Fruit fly (Drosophila melanogaster) whole organism, embryonic: ENCODE results near the gene Sec10.

Experiments used
- Adf1 ChIP-seq: fragments of 200-800 bp; sonication (Bioruptor generic); IDR thresholded peaks from 2 replicates; pipeline ENCODE4 v1.3.6; 2022; ENCODE audit warnings: missing biosample characterization, missing genetic modification characterization
- Atf-2 ChIP-seq: fragments of 200-800 bp; sonication (Bioruptor generic); optimal IDR thresholded peaks from 2 replicates; lab custom pipeline; 2016; ENCODE audit warnings: missing biosample characterization, missing genetic modification characterization
- Awh ChIP-seq: fragments of 200-800 bp; sonication (Bioruptor generic); IDR thresholded peaks from 2 replicates; pipeline ENCODE4, ENCODE4 v1.3.6; 2022; ENCODE audit warnings: missing biosample characterization, missing genetic modification characterization
- CG11504 ChIP-seq: fragments of 200-800 bp; sonication (Bioruptor generic); optimal IDR thresholded peaks from 3 replicates; lab custom pipeline; 2019; ENCODE audit warnings: missing biosample characterization, mild to moderate bottlenecking, missing genetic modification characterization, moderate library complexity
- CG11696 ChIP-seq: fragments of 200-800 bp; sonication (Bioruptor generic); IDR thresholded peaks from 2 replicates; pipeline ENCODE4 v1.3.6; 2022; ENCODE audit warnings: missing biosample characterization, missing genetic modification characterization
- CG12104 ChIP-seq: fragments of 200-800 bp; sonication (Bioruptor generic); optimal IDR thresholded peaks from 3 replicates; lab custom pipeline; 2016; ENCODE audit warnings: missing biosample characterization, missing genetic modification characterization
- CG12299 ChIP-seq: fragments of 200-800 bp; sonication (Bioruptor generic); optimal IDR thresholded peaks from 2 replicates; lab custom pipeline; 2018; ENCODE audit warnings: missing biosample characterization, mild to moderate bottlenecking, missing genetic modification characterization
- CG13424 ChIP-seq: fragments of 200-800 bp; sonication (Bioruptor generic); optimal IDR thresholded peaks from 2 replicates; lab custom pipeline; 2019; ENCODE audit warnings: missing biosample characterization, mild to moderate bottlenecking, missing genetic modification characterization, moderate library complexity
- CG14667 ChIP-seq: fragments of 200-800 bp; sonication (Bioruptor generic); IDR thresholded peaks from 2 replicates; pipeline ENCODE4 v1.3.6; 2022; ENCODE audit warnings: missing biosample characterization, missing genetic modification characterization
- CG15073 ChIP-seq: fragments of 200-800 bp; sonication (Bioruptor generic); optimal IDR thresholded peaks from 2 replicates; lab custom pipeline; 2016; ENCODE audit warnings: missing biosample characterization, missing genetic modification characterization
- CG15269 ChIP-seq: fragments of 200-800 bp; sonication (Bioruptor generic); optimal IDR thresholded peaks from 2 replicates; lab custom pipeline; 2018; ENCODE audit warnings: missing biosample characterization, mild to moderate bottlenecking, missing genetic modification characterization, moderate library complexity
- CG31365 ChIP-seq: fragments of 200-800 bp; sonication (Bioruptor generic); optimal IDR thresholded peaks from 2 replicates; lab custom pipeline; 2018; ENCODE audit warnings: missing biosample characterization, mild to moderate bottlenecking, missing genetic modification characterization
- CG31388 ChIP-seq: fragments of 200-800 bp; sonication (Bioruptor generic); optimal IDR thresholded peaks from 2 replicates; lab custom pipeline; 2016; ENCODE audit warnings: missing biosample characterization, missing genetic modification characterization
- CG34224 ChIP-seq: fragments of 200-800 bp; sonication (Bioruptor generic); IDR thresholded peaks from 3 replicates; pipeline ENCODE4 v1.3.6; 2022; ENCODE audit warnings: missing biosample characterization, missing genetic modification characterization; ENCODE audit not compliant: partially characterized antibody
- CG4707 ChIP-seq: fragments of 200-800 bp; sonication (Bioruptor generic); optimal IDR thresholded peaks from 2 replicates; lab custom pipeline; 2018; ENCODE audit warnings: missing biosample characterization, mild to moderate bottlenecking, missing genetic modification characterization, moderate library complexity
- CG4854 ChIP-seq: fragments of 200-800 bp; sonication (Bioruptor generic); optimal IDR thresholded peaks from 2 replicates; lab custom pipeline; 2016; ENCODE audit warnings: missing biosample characterization, missing genetic modification characterization, inconsistent platforms
- CG5245 ChIP-seq: fragments of 200-800 bp; sonication (Bioruptor generic); optimal IDR thresholded peaks from 3 replicates; lab custom pipeline; 2016; ENCODE audit warnings: missing biosample characterization, missing genetic modification characterization
- CG8388 ChIP-seq: fragments of 200-800 bp; sonication (Bioruptor generic); optimal IDR thresholded peaks from 2 replicates; lab custom pipeline; 2019; ENCODE audit warnings: missing biosample characterization, mild to moderate bottlenecking, missing genetic modification characterization, moderate library complexity
- CG8924 ChIP-seq: fragments of 200-800 bp; optimal IDR thresholded peaks from 3 replicates; lab custom pipeline; 2019; ENCODE audit warnings: missing biosample characterization, mild to moderate bottlenecking, missing genetic modification characterization, moderate library complexity
- CoRest ChIP-seq: fragments of 200-800 bp; sonication (Bioruptor generic); optimal IDR thresholded peaks from 3 replicates; lab custom pipeline; 2018; ENCODE audit warnings: missing biosample characterization, mild to moderate bottlenecking, missing genetic modification characterization, moderate library complexity
- ERR ChIP-seq: fragments of 200-800 bp; sonication (Bioruptor generic); optimal IDR thresholded peaks from 2 replicates; lab custom pipeline; 2016; ENCODE audit warnings: missing biosample characterization, missing genetic modification characterization
- Fer3 ChIP-seq: fragments of 200-800 bp; sonication (Bioruptor generic); optimal IDR thresholded peaks from 2 replicates; lab custom pipeline; 2018; ENCODE audit warnings: missing biosample characterization, mild to moderate bottlenecking, missing genetic modification characterization, moderate library complexity
- Gsc ChIP-seq: fragments of 200-800 bp; sonication (Bioruptor generic); IDR thresholded peaks from 2 replicates; pipeline ENCODE4 v1.3.6; 2022; ENCODE audit warnings: missing biosample characterization, missing genetic modification characterization
- NC2β ChIP-seq: fragments of 200-800 bp; sonication (Bioruptor generic); optimal IDR thresholded peaks from 2 replicates; lab custom pipeline; 2016; ENCODE audit warnings: missing biosample characterization, missing genetic modification characterization
- NK7.1 ChIP-seq: fragments of 200-800 bp; sonication (Bioruptor generic); optimal IDR thresholded peaks from 3 replicates; lab custom pipeline; 2016; ENCODE audit warnings: missing biosample characterization, missing genetic modification characterization
- Neu2 ChIP-seq: fragments of 200-800 bp; sonication (Bioruptor generic); optimal IDR thresholded peaks from 3 replicates; lab custom pipeline; 2016; ENCODE audit warnings: missing biosample characterization, missing genetic modification characterization, borderline replicate concordance
- Ravus ChIP-seq: fragments of 200-800 bp; sonication (Bioruptor generic); IDR thresholded peaks from 2 replicates; pipeline ENCODE4 v1.3.6; 2022; ENCODE audit warnings: missing biosample characterization, missing genetic modification characterization
- Sry-δ ChIP-seq: fragments of 200-800 bp; sonication (Bioruptor generic); optimal IDR thresholded peaks from 2 replicates; lab custom pipeline; 2016; ENCODE audit warnings: missing biosample characterization, missing genetic modification characterization
- Stat92E ChIP-seq, 3 experiments: fragments of >200 bp in 2 of 3; fragments of 200-800 bp in 1 of 3; sonication (Bioruptor generic) in 1 of 3; optimal IDR thresholded peaks; 2 replicates each; lab custom pipeline; 2017 to 2019; ENCODE audit warnings: missing biosample characterization in 3 of 3, missing genetic modification characterization in 3 of 3, mild to moderate bottlenecking in 1 of 3, moderate library complexity in 1 of 3
- Trl ChIP-seq, 3 experiments: fragments of >200 bp in 2 of 3; fragments of 200-800 bp in 1 of 3; sonication (Bioruptor generic) in 1 of 3; optimal IDR thresholded peaks; 2 replicates in 1 of 3; 3 replicates in 2 of 3; lab custom pipeline; 2016 to 2017; ENCODE audit warnings: missing biosample characterization in 1 of 3, missing genetic modification characterization in 1 of 3
- Vsx1 ChIP-seq: fragments of 200-800 bp; sonication (Bioruptor generic); optimal IDR thresholded peaks from 2 replicates; lab custom pipeline; 2017; ENCODE audit warnings: missing biosample characterization, mild to moderate bottlenecking, missing genetic modification characterization, missing genetic modification reagents
- gce ChIP-seq: fragments of 200-800 bp; sonication (Bioruptor generic); IDR thresholded peaks from 3 replicates; pipeline ENCODE4 v1.3.6; 2022; ENCODE audit warnings: missing biosample characterization, missing genetic modification characterization
- grau ChIP-seq: fragments of 200-800 bp; optimal IDR thresholded peaks from 3 replicates; lab custom pipeline; 2019; ENCODE audit warnings: missing biosample characterization, mild to moderate bottlenecking, missing genetic modification characterization, moderate library complexity
- jumu ChIP-seq: fragments of 200-800 bp; sonication (Bioruptor generic); optimal IDR thresholded peaks from 3 replicates; lab custom pipeline; 2016; ENCODE audit warnings: missing biosample characterization, missing genetic modification characterization
- luna ChIP-seq: fragments of 200-800 bp; sonication (Bioruptor generic); optimal IDR thresholded peaks from 2 replicates; lab custom pipeline; 2016; ENCODE audit warnings: missing biosample characterization, missing genetic modification characterization
- odd ChIP-seq: fragments of 200-800 bp; sonication (Bioruptor generic); optimal IDR thresholded peaks from 2 replicates; lab custom pipeline; 2017; ENCODE audit warnings: missing biosample characterization, mild to moderate bottlenecking, missing genetic modification characterization
- pan ChIP-seq, 4 experiments: fragments of >200 bp in 3 of 4; fragments of 200-800 bp in 1 of 4; sonication (Bioruptor generic) in 1 of 4; optimal IDR thresholded peaks in 3 of 4; IDR thresholded peaks in 1 of 4; 2 replicates each; pipeline versions ENCODE4 v1.3.6 to Lab custom; 2017 to 2022; ENCODE audit warnings: missing biosample characterization in 2 of 4, missing genetic modification characterization in 2 of 4, mixed read lengths in 1 of 4
- pita ChIP-seq: fragments of 200-800 bp; sonication (Bioruptor generic); optimal IDR thresholded peaks from 2 replicates; lab custom pipeline; 2017; ENCODE audit warnings: missing biosample characterization, mild to moderate bottlenecking, missing genetic modification characterization
- pnt ChIP-seq: fragments of 200-800 bp; sonication (Bioruptor generic); optimal IDR thresholded peaks from 3 replicates; lab custom pipeline; 2016; ENCODE audit warnings: missing biosample characterization, missing genetic modification characterization
- sc ChIP-seq, 3 experiments: fragments of >200 bp in 2 of 3; fragments of 200-800 bp in 1 of 3; sonication (Bioruptor generic) in 1 of 3; optimal IDR thresholded peaks; 2 replicates in 2 of 3; 3 replicates in 1 of 3; lab custom pipeline; 2017; ENCODE audit warnings: mild to moderate bottlenecking in 1 of 3, missing biosample characterization in 1 of 3, missing genetic modification characterization in 1 of 3, missing genetic modification reagents in 1 of 3
- sens ChIP-seq: fragments of 200-800 bp; sonication (Bioruptor generic); peaks from one replicate; lab custom pipeline; 2016; ENCODE audit warnings: missing biosample characterization, missing genetic modification characterization
- sisA ChIP-seq: fragments of 200-800 bp; sonication (Bioruptor generic); IDR thresholded peaks from 2 replicates; pipeline ENCODE4 v1.3.6; 2022; ENCODE audit warnings: missing biosample characterization, missing genetic modification characterization
- slbo ChIP-seq: fragments of 200-800 bp; sonication (Bioruptor generic); IDR thresholded peaks from 2 replicates; pipeline ENCODE4 v1.3.6; 2022; ENCODE audit warnings: missing biosample characterization, missing genetic modification characterization
- ssp ChIP-seq: fragments of 200-800 bp; sonication (Bioruptor generic); IDR thresholded peaks from 2 replicates; pipeline ENCODE4 v1.3.6; 2022; ENCODE audit warnings: missing biosample characterization, missing genetic modification characterization
- tgo ChIP-seq: fragments of 200-800 bp; sonication (Bioruptor generic); IDR thresholded peaks from 3 replicates; pipeline ENCODE4 v1.3.6; 2022; ENCODE audit warnings: missing biosample characterization, missing genetic modification characterization
- ttk ChIP-seq: fragments of 200-800 bp; sonication (Bioruptor generic); IDR thresholded peaks from 2 replicates; pipeline ENCODE4 v2.1.2; 2022; ENCODE audit warnings: missing biosample characterization, missing genetic modification characterization
- zfh1 ChIP-seq: fragments of 200-800 bp; sonication (Bioruptor generic); IDR thresholded peaks from 3 replicates; pipeline ENCODE4 v1.3.6; 2022; ENCODE audit warnings: missing biosample characterization, missing genetic modification characterization

Sec10 gene

dm6 chr3R:24151924-24152809 is 17.5 kb downstream of the Sec10 start, which contains the start of the genes p38a and CG6178 (continued):
- TF ChIP-seq tgo (GFP tag; lab: Robert Waterston, UW) (peak; percentile 98), Gsc (GFP tag; lab: Robert Waterston, UW) (no peak; the same call in 1 of the 2 replicates), Fer3 (tag; lab: Kevin White, UChicago) (peak; percentile 98), sisA (GFP tag; lab: Robert Waterston, UW) (peak; percentile 97), CG15269 (tag; lab: Kevin White, UChicago) (peak; percentile 99), CG8924 (tag; lab: Kevin White, UChicago) (peak; percentile 99), Neu2 (GFP tag; lab: Kevin White, UChicago) (no peak), CG15073 (GFP tag; lab: Kevin White, UChicago) (peak; percentile 61), CG34224 (GFP tag; lab: Robert Waterston, UW) (0 out of 3 replicates have a peak, but pooled peaks have one; percentile 25), NK7.1 (GFP tag; lab: Kevin White, UChicago) (no peak), gce (peak; percentile 90), Trl (optimal IDR thresholded peaks at IDR 0.05; lab: Kevin White, UChicago) (no peak), Trl (GFP tag; optimal IDR thresholded peaks at IDR 0.05; lab: Kevin White, UChicago) (peak; percentile 15), zfh1 (peak; percentile 93), grau (peak; percentile 98), slbo (GFP tag; lab: Robert Waterston, UW) (peak; percentile 98), CG5245 (GFP tag; lab: Kevin White, UChicago) (peak; percentile 82), Awh (GFP tag; lab: Robert Waterston, UW) (peak; percentile 96), luna (no peak), CG14667 (peak; percentile 96), CG4707 (GFP tag; lab: Kevin White, UChicago) (peak; percentile 75), CG8388 (GFP tag; lab: Kevin White, UChicago) (peak; percentile 97), CG11504 (tag; lab: Kevin White, UChicago) (peak; percentile 98), CG4854 (GFP tag; lab: Kevin White, UChicago) (peak; percentile 69), NC2β (GFP tag; lab: Kevin White, UChicago) (no peak), jumu (GFP tag; lab: Kevin White, UChicago) (peak; percentile 45), CG31388 (GFP tag; lab: Kevin White, UChicago) (peak; percentile 63), CoRest (peak; percentile 99), CG13424 (peak; percentile 99), Sry-δ (peak; percentile 46), CG12104 (GFP tag; lab: Kevin White, UChicago) (peak; percentile 94), pan (optimal IDR thresholded peaks at IDR 0.05; lab: Kevin White, UChicago) (no peak), pan (GFP tag; optimal IDR thresholded peaks at IDR 0.05 in 1 of 2, IDR thresholded peaks at IDR 0.05 in 1 of 2) (peak in 1 of 2 experiments; percentile 97), ERR (GFP tag; lab: Kevin White, UChicago) (no peak)

dm6 chr3R:24161173-24161811 is 26.7 kb downstream of the Sec10 start, which contains the start of the genes Myo95E and TBC1d7:
Gene Myo95E (minus strand): TSS chr3R:24161498.
Gene TBC1d7 (plus strand): TSS chr3R:24161727.
- peak; percentile 79 for TF ChIP-seq CG12299 (tag; lab: Kevin White, UChicago)
- TF ChIP-seq ttk (GFP tag; lab: Robert Waterston, UW) = peak; percentile 92
- TF ChIP-seq Atf-2 (GFP tag; lab: Kevin White, UChicago) = no peak
- TF ChIP-seq CG11696 (GFP tag; lab: Robert Waterston, UW) = peak; percentile 72
- TF ChIP-seq ssp (GFP tag; lab: Robert Waterston, UW) = peak; percentile 87
- TF ChIP-seq pita (GFP tag; lab: Kevin White, UChicago) = no peak
- no peak for TF ChIP-seq odd (GFP tag; lab: Kevin White, UChicago)
- TF ChIP-seq CG31365 (tag; lab: Kevin White, UChicago) = no peak
- TF ChIP-seq CG31388 (GFP tag; lab: Kevin White, UChicago) = peak; percentile 50
- peak; percentile 65; the same call in 1 of the 2 replicates for TF ChIP-seq Adf1
- TF ChIP-seq pnt (GFP tag; lab: Kevin White, UChicago) = peak; percentile 9
- peak; percentile 88 for TF ChIP-seq sens
- no peak for TF ChIP-seq Vsx1 (GFP tag; lab: Kevin White, UChicago)
- peak in 1 of 3 experiments; percentile 7 for TF ChIP-seq Stat92E (GFP tag; optimal IDR thresholded peaks at IDR 0.05; lab: Kevin White, UChicago)
- no peak for TF ChIP-seq sc (optimal IDR thresholded peaks at IDR 0.05; lab: Kevin White, UChicago)
- peak; percentile 71 for TF ChIP-seq sc (GFP tag; optimal IDR thresholded peaks at IDR 0.05; lab: Kevin White, UChicago)
- TF ChIP-seq Ravus = peak; percentile 74
